Fruit fly (Drosophila melanogaster) whole organism, pupa: Measurements from ENCODE around the gene CG9932.

Experiments
- CG15710 ChIP-seq: fragments of 200-800 bp; sonication (Bioruptor generic); optimal IDR thresholded peaks from 2 replicates; lab custom pipeline; 2018; ENCODE audit warnings: missing biosample characterization, mild to moderate bottlenecking, missing genetic modification characterization, moderate library complexity
- D1 ChIP-seq: fragments of 200-800 bp; sonication (Bioruptor generic); optimal IDR thresholded peaks from 2 replicates; lab custom pipeline; 2018; ENCODE audit warnings: missing biosample characterization, mild to moderate bottlenecking, missing genetic modification characterization, moderate library complexity
- EcR ChIP-seq: fragments of 200-800 bp; sonication (Bioruptor generic); optimal IDR thresholded peaks from 3 replicates; lab custom pipeline; 2019; ENCODE audit warnings: missing biosample characterization, missing genetic modification characterization, mild to moderate bottlenecking, moderate library complexity, missing genetic modification reagents
- Snoo ChIP-seq: fragments of 200-800 bp; sonication (Bioruptor generic); optimal IDR thresholded peaks from 3 replicates; lab custom pipeline; 2017; ENCODE audit warnings: missing biosample characterization, mild to moderate bottlenecking, missing genetic modification characterization, inconsistent platforms
- rn ChIP-seq: fragments of 200-800 bp; sonication (Bioruptor generic); IDR thresholded peaks from 2 replicates; pipeline ENCODE4 v1.3.6; 2022; ENCODE audit warnings: missing biosample characterization, missing genetic modification characterization

dm6 chr2L:13003659-13004058 is 56.3 kb downstream of the CG9932 start:
- TF ChIP-seq CG15710 (tag; lab: Kevin White, UChicago), result no peak
- no peak for TF ChIP-seq rn
- TF ChIP-seq Snoo (tag; lab: Kevin White, UChicago), result no peak
- no peak for TF ChIP-seq D1 (tag; lab: Kevin White, UChicago)
- TF ChIP-seq EcR (GFP tag; lab: Kevin White, UChicago), result no peak
